Worm (Caenorhabditis elegans) whole organism, L1 larva: ENCODE data around the gene C45B11.2.
A peak's percentile ranks its signal among the peaks of the same experiment; 100 is the strongest.

ENCODE experiments used
- ceh-82 ChIP-seq, 3 experiments: fragments of 150-350 bp in 1 of 3; sonication (generic microtip) in 2 of 3; optimal IDR thresholded peaks; 2 replicates each; lab custom pipeline; 2014 to 2017; ENCODE audit warnings: missing biosample characterization in 3 of 3, missing genetic modification characterization in 3 of 3
- efl-1 ChIP-seq, 4 experiments: fragments of 150-350 bp; optimal IDR thresholded peaks in 3 of 4; peaks in 1 of 4; 1 replicate in 1 of 4; 2 replicates in 3 of 4; lab custom pipeline; 2014; ENCODE audit warnings: missing biosample characterization in 2 of 4, missing genetic modification characterization in 2 of 4, missing genetic modification reagents in 2 of 4
- lin-13 ChIP-seq: fragments of 150-350 bp; optimal IDR thresholded peaks from 2 replicates; lab custom pipeline; 2014; ENCODE audit warnings: missing biosample characterization, missing genetic modification reagents, missing genetic modification characterization
- lin-39 ChIP-seq: fragments of 150-350 bp; optimal IDR thresholded peaks from 2 replicates; lab custom pipeline; 2014; ENCODE audit warnings: missing biosample characterization, missing genetic modification reagents, missing genetic modification characterization
- mdl-1 ChIP-seq, 2 experiments: fragments of 150-350 bp; optimal IDR thresholded peaks; 2 replicates each; lab custom pipeline; 2014 to 2017; ENCODE audit warnings: missing biosample characterization in 2 of 2, missing genetic modification characterization in 2 of 2, inconsistent platforms in 1 of 2
- nhr-11 ChIP-seq: fragments of 150-350 bp; optimal IDR thresholded peaks from 2 replicates; lab custom pipeline; 2014; ENCODE audit warnings: missing biosample characterization, missing genetic modification characterization
- sox-4 ChIP-seq: sonication (generic microtip); optimal IDR thresholded peaks from 2 replicates; lab custom pipeline; 2016; ENCODE audit warnings: missing genetic modification characterization, missing compliant biosample characterization

ce11 chrV:11082475-11082874 is 40.0 kb downstream of the C45B11.2 start:
- TF ChIP-seq mdl-1 (tag; optimal IDR thresholded peaks at IDR 0.05; lab: Kevin White, UChicago) (peak in 1 of 2 experiments; percentile 22), sox-4 (tag; lab: Kevin White, UChicago) (no peak), lin-39 (tag; lab: Kevin White, UChicago) (peak; percentile 23), ceh-82 (tag; optimal IDR thresholded peaks at IDR 0.05; lab: Kevin White, UChicago) (peak; percentile 1 to 55 (median 34)), lin-13 (peak; percentile 14), efl-1 (optimal IDR thresholded peaks at IDR 0.05; lab: Kevin White, UChicago) (peak; percentile 25 to 39), efl-1 (GFP tag; optimal IDR thresholded peaks at IDR 0.05 in 1 of 2; lab: Kevin White, UChicago) (peak in 1 of 2 experiments; percentile 81), nhr-11 (tag; lab: Kevin White, UChicago) (peak; percentile 81)
